Worm (Caenorhabditis elegans): ENCODE data around the gene T19A5.3.
"Not testable (repeated sequence)": the region's sequence is repeated elsewhere in the genome, so short reads cannot be mapped to it uniquely, and the experiment has no call there.

Gene T19A5.3

ce11 chrV:8903916-8904315 lies 39.9 kb downstream of the T19A5.3 start:
- no peak for TF ChIP-seq hmg-11 (tag; optimal IDR thresholded peaks at IDR 0.05)
- no peak for TF ChIP-seq ceh-82 (tag; optimal IDR thresholded peaks at IDR 0.05)
- TF ChIP-seq unc-39 (tag; optimal IDR thresholded peaks at IDR 0.05), result no peak
- TF ChIP-seq elt-2 (tag; optimal IDR thresholded peaks at IDR 0.05), result no peak
- TF ChIP-seq nhr-12 (tag; optimal IDR thresholded peaks at IDR 0.05), result no peak
- no peak for TF ChIP-seq pha-4 (tag; optimal IDR thresholded peaks at IDR 0.05)
- TF ChIP-seq pqm-1 (tag; optimal IDR thresholded peaks at IDR 0.05), result no peak
- TF ChIP-seq ama-1 (optimal IDR thresholded peaks at IDR 0.05), result no peak
- no peak for TF ChIP-seq aly-2 (tag; optimal IDR thresholded peaks at IDR 0.05)
- no peak for TF ChIP-seq fkh-10 (GFP tag; optimal IDR thresholded peaks at IDR 0.05)

ce11 chrV:8902697-8903096 lies 41.2 kb downstream of the T19A5.3 start, which contains the start of gene frpr-12:
Gene frpr-12, plus strand, starts transcription at chrV:8902997.
- TF ChIP-seq aly-2 (tag; optimal IDR thresholded peaks at IDR 0.05) (no peak), elt-1 (tag; optimal IDR thresholded peaks at IDR 0.05) (no peak), fkh-2 (tag; optimal IDR thresholded peaks at IDR 0.05) (no peak), ztf-11 (tag; optimal IDR thresholded peaks at IDR 0.05) (no peak), jun-1 (tag; optimal IDR thresholded peaks at IDR 0.05) (no peak), lin-39 (tag; optimal IDR thresholded peaks at IDR 0.05) (no peak), sea-2 (GFP tag; optimal IDR thresholded peaks at IDR 0.05) (no peak), hmg-11 (tag; optimal IDR thresholded peaks at IDR 0.05) (no peak), mml-1 (tag; optimal IDR thresholded peaks at IDR 0.05) (no peak), nhr-23 (tag; optimal IDR thresholded peaks at IDR 0.05) (no peak), elt-3 (tag; optimal IDR thresholded peaks at IDR 0.05) (no peak), eor-1 (tag; optimal IDR thresholded peaks at IDR 0.05) (no peak), ZK546.5 (tag; optimal IDR thresholded peaks at IDR 0.05) (no peak), pqm-1 (tag; optimal IDR thresholded peaks at IDR 0.05) (no peak), ceh-16 (tag; optimal IDR thresholded peaks at IDR 0.05) (no peak), ceh-82 (tag; optimal IDR thresholded peaks at IDR 0.05) (no peak), lin-15B (tag; optimal IDR thresholded peaks at IDR 0.05) (no peak)

- TF ChIP-seq eor-1 (tag; optimal IDR thresholded peaks at IDR 0.05) (no peak), lin-15B (tag; optimal IDR thresholded peaks at IDR 0.05) (no peak), egl-5 (tag; optimal IDR thresholded peaks at IDR 0.05) (no peak), ceh-16 (tag; optimal IDR thresholded peaks at IDR 0.05) (no peak), elt-1 (tag; optimal IDR thresholded peaks at IDR 0.05) (no peak), ceh-28 (tag; optimal IDR thresholded peaks at IDR 0.05) (no peak), ZK546.5 (tag; optimal IDR thresholded peaks at IDR 0.05) (no peak), fos-1 (tag; optimal IDR thresholded peaks at IDR 0.05) (no peak), ztf-4 (tag; optimal IDR thresholded peaks at IDR 0.05) (no peak), nhr-67 (tag; optimal IDR thresholded peaks at IDR 0.05) (no peak), mdl-1 (tag; optimal IDR thresholded peaks at IDR 0.05) (no peak), ceh-82 (tag; optimal IDR thresholded peaks at IDR 0.05) (no peak), lsy-12 (tag; optimal IDR thresholded peaks at IDR 0.05) (no peak), hmg-11 (tag; optimal IDR thresholded peaks at IDR 0.05) (no peak), R02D3.7 (tag; optimal IDR thresholded peaks at IDR 0.05) (no peak), elt-3 (tag; optimal IDR thresholded peaks at IDR 0.05) (no peak)
Measured at ce11 chrV:8898756-8899155, 45.1 kb downstream of the T19A5.3 start, which contains the start of gene frpr-13. Gene frpr-13, plus strand, starts transcription at chrV:8899056.

ce11 chrV:8897942-8898419 lies 45.9 kb downstream of the T19A5.3 start, which contains the start of the genes his-17 and his-18:
Gene his-17, minus strand, starts transcription at chrV:8897992.
Gene his-18, plus strand, starts transcription at chrV:8898228.
- TF ChIP-seq daf-12, zag-1, nhr-25 (tag; optimal IDR thresholded peaks at IDR 0.05): not testable (repeated sequence)
